Worm (Caenorhabditis elegans): ENCODE measurements around the gene C30H6.9.

Gene C30H6.9

DNA sequence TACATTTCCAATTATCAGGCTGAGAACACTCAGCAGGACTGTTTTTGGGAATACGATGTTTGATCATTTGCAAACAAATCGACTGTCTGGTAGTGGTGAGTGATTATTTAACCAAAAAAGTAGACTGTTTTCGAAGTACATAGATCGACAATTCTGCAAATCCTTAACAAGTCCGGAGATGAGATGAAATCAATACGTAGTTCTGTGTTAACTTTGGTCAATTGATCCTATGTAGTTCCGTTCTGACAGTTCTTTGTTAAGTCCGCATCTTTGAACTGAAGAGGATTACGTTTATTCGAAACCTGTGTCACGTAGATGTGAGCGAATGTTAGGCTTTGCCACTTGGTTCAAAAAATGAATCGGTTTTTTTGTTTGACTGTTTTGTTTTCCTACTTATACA lies 28.4 kb downstream of the C30H6.9 start, which contains the start of gene clec-199:
clec-199 (plus strand) TSS at position 301 of the 400 bp plus-strand sequence.
- TF ChIP-seq nhr-77 (tag; optimal IDR thresholded peaks at IDR 0.05): no peak
- no peak for TF ChIP-seq ceh-82 (tag; optimal IDR thresholded peaks at IDR 0.05)
- no peak for TF ChIP-seq unc-62 (GFP tag; optimal IDR thresholded peaks at IDR 0.05)
- TF ChIP-seq mdl-1 (tag; optimal IDR thresholded peaks at IDR 0.05): no peak
- TF ChIP-seq nfya-1 (tag; optimal IDR thresholded peaks at IDR 0.05; ENCODE audit: insufficient read depth): no peak
- TF ChIP-seq nhr-43 (tag; optimal IDR thresholded peaks at IDR 0.05; ENCODE audit: poor library complexity, severe bottlenecking): no peak
- TF ChIP-seq skn-1 (tag; optimal IDR thresholded peaks at IDR 0.05): no peak
- no peak for TF ChIP-seq lin-15B (tag; optimal IDR thresholded peaks at IDR 0.05)
- TF ChIP-seq egl-27 (tag; optimal IDR thresholded peaks at IDR 0.05): no peak

DNA sequence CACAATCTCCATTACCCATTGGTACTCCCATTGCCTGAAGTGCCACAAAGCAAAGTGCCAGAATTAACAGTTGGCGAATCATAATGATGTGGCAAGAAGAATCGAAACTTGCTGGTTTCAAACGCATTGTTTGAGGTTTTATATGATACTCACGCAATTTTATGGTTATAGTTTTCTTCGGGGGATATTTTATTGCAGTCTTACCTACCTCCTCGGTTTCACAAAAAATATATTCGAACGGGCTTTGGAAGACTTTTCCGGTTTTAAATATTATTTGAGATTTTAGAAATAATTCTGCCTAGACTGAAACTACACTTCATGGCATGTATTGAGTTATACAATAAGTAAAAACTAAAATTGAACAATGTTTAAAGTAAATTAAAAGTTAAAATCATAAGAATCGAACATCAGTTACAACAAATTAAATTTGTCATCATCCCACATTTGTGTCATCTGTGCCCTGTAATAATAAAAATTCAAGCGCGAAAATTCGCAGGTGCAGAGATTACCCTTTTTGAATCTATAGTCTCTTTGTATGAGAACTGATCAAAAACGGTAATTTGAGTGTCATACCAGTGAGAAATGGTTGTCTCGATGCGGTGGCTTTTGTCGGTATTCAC lies 33.3 kb downstream of the C30H6.9 start, which contains the start of the genes clec-197 and clec-198:
clec-197 (minus strand) TSS at position 101 of the 620 bp plus-strand sequence.
clec-198 (plus strand) TSS at position 570 of the 620 bp plus-strand sequence.
- TF ChIP-seq nhr-77 (tag; optimal IDR thresholded peaks at IDR 0.05) (no peak), aly-2 (tag; optimal IDR thresholded peaks at IDR 0.05) (no peak), mml-1 (tag; optimal IDR thresholded peaks at IDR 0.05) (no peak), nhr-237 (tag; optimal IDR thresholded peaks at IDR 0.05) (no peak), sea-2 (GFP tag; optimal IDR thresholded peaks at IDR 0.05) (no peak)

DNA sequence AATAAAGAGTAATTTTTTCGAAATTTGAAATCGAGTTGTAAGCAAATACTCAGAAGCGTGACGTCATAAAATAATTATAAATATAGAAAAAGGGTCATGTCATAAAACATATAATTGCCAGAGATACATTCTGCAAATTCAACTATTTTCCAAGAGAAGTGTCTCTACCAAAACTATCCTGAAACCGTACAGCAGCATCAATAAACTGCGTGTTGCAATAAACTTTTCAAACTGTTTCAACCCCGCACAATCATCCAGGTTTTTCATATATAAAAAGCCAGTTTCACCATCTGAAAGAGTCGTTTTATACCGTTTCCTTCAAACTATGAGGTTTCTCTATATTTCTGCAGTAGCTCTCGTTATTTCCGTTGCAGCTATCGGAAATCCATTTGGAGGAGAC lies 36.5 kb downstream of the C30H6.9 start, which contains the start of gene C49C3.11:
C49C3.11 (plus strand) TSS at position 301 of the 400 bp plus-strand sequence.
- TF ChIP-seq fkh-2 (tag; optimal IDR thresholded peaks at IDR 0.05): no peak
- TF ChIP-seq sea-2 (GFP tag; optimal IDR thresholded peaks at IDR 0.05): no peak
- TF ChIP-seq ztf-4 (tag; optimal IDR thresholded peaks at IDR 0.05): no peak
- no peak for TF ChIP-seq ama-1 (optimal IDR thresholded peaks at IDR 0.05)
- TF ChIP-seq elt-2 (tag; optimal IDR thresholded peaks at IDR 0.05): no peak
- no peak for TF ChIP-seq nhr-25 (tag; optimal IDR thresholded peaks at IDR 0.05)
- TF ChIP-seq nhr-76 (tag; optimal IDR thresholded peaks at IDR 0.05): no peak
- no peak for TF ChIP-seq daf-12 (tag; optimal IDR thresholded peaks at IDR 0.05)

DNA sequence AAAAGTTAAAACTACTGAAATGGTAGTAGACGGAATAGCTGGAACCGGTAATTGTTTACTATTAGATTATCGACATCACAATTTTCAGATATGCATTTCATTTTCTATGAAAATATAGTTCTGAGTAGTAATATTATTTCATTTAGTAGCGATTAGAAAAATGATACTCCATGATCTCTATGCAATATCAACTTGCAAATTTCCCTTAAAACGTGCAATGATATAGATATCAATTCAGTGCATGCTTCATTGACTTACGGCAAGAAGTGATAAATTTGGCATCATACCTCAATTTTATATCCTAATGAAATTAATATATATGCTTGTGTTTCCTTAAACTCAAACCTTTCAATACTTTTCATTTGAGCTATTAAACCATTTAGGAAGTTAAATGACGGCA lies 37.3 kb downstream of the C30H6.9 start, which contains the start of gene C49C3.21:
C49C3.21 (plus strand) TSS at position 301 of the 400 bp plus-strand sequence.
- TF ChIP-seq nhr-11 (tag; optimal IDR thresholded peaks at IDR 0.05): no peak
- TF ChIP-seq egl-27 (tag; optimal IDR thresholded peaks at IDR 0.05): no peak
- TF ChIP-seq hmg-11 (tag; optimal IDR thresholded peaks at IDR 0.05): no peak
- TF ChIP-seq nhr-76 (tag; optimal IDR thresholded peaks at IDR 0.05): no peak
- TF ChIP-seq zag-1 (tag; optimal IDR thresholded peaks at IDR 0.05): no peak
- no peak for TF ChIP-seq elt-2 (tag; optimal IDR thresholded peaks at IDR 0.05)
- TF ChIP-seq elt-1 (tag; optimal IDR thresholded peaks at IDR 0.05): no peak

DNA sequence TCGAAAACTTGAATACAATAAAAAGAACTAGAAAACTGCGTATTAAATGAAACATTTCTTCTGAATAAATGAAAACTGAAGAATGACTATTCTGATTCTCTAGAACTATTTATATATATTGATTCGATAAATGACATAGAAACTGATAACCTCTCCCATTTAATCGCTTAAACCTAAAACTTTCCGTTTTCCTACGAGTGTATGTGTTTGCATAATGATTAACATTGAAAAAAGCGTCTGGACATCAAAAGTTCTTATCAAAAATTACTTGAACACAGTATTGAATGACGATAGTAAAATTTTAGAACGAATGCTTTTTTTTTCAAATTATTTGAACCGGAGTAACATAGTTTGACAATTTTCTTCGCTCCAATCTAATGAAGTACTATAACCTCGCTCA lies 37.8 kb downstream of the C30H6.9 start, which contains the start of gene C49C3.9:
C49C3.9 (minus strand) TSS at position 136 of the 400 bp plus-strand sequence.
- TF ChIP-seq pha-4 (tag; optimal IDR thresholded peaks at IDR 0.05) (no peak), pqm-1 (tag; optimal IDR thresholded peaks at IDR 0.05) (peak; percentile 85), ztf-4 (tag; optimal IDR thresholded peaks at IDR 0.05) (no peak), nhr-25 (tag; optimal IDR thresholded peaks at IDR 0.05) (no peak), lin-39 (tag; optimal IDR thresholded peaks at IDR 0.05) (no peak), elt-2 (tag; optimal IDR thresholded peaks at IDR 0.05) (peak; percentile 92)

DNA sequence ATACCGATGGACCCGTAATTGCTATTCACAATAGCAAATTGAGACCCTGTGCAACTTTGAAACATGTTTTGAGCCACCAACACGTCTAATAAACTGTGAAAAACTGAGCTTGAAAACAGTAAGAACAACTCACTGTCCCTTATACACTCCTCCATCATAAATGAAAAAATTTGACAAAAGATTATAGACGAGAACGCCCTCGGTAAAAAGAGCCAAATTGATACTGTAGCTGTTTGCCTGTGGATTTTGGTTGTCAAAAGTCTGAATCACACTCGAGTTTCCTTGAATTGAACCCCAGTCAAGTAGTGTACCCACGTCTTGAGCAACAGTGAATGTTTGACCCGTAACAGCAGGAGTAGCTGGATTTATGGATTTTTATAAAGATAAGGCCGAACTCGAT lies 38.9 kb downstream of the C30H6.9 start:
- TF ChIP-seq nhr-77 (tag; optimal IDR thresholded peaks at IDR 0.05) (no peak), nhr-25 (tag; optimal IDR thresholded peaks at IDR 0.05) (no peak)

DNA sequence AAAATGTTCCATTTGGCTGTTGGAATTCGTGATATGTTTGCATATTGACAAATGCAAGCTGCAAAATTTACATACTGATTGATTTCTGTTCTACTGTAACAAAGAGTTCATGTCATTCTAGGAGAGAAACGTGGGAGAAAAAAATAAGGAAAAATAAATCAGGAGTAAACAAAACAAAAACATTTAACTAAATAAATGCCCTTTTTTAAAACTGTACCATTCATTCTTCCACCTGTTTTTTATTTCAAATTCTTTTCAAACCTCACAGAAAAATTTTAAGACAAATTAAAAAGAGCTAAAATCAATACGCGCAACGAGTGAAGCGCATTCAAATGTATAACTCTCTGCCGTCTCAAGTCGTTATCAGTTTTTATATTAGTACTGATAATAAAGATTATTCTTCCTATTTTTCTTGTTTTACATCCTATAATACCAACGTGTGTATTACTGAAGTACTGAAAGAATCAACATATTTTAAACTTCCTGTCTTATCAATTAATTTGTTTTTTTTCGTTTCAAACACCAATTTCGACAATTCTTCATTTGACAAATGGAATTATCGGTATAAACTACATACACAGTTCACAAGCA lies 41.0 kb downstream of the C30H6.9 start, which contains the start of gene C49C3.10:
C49C3.10 (minus strand) TSS at position 51 of the 591 bp plus-strand sequence.
- TF ChIP-seq ceh-9 (tag; optimal IDR thresholded peaks at IDR 0.05) (no peak), pha-4 (tag; optimal IDR thresholded peaks at IDR 0.05) (peak; percentile 65), nhr-77 (tag; optimal IDR thresholded peaks at IDR 0.05) (no peak), tbx-2 (tag; optimal IDR thresholded peaks at IDR 0.05) (no peak), egl-27 (tag; optimal IDR thresholded peaks at IDR 0.05) (no peak), fos-1 (tag; optimal IDR thresholded peaks at IDR 0.05) (no peak), mml-1 (tag; optimal IDR thresholded peaks at IDR 0.05) (no peak), elt-1 (tag; optimal IDR thresholded peaks at IDR 0.05) (no peak), pqm-1 (tag; optimal IDR thresholded peaks at IDR 0.05) (peak; percentile 88), elt-2 (tag; optimal IDR thresholded peaks at IDR 0.05) (peak; percentile 94), jun-1 (tag; optimal IDR thresholded peaks at IDR 0.05) (peak; percentile 80), R02D3.7 (tag; optimal IDR thresholded peaks at IDR 0.05) (no peak), ceh-82 (tag; optimal IDR thresholded peaks at IDR 0.05) (no peak)

Data from whole organism, L3 larva.